Fruit fly (Drosophila melanogaster) whole organism, larva: ENCODE results near the gene CG13921.

ENCODE experiments used
- noc ChIP-seq: fragments of 200-800 bp; sonication (Bioruptor generic); optimal IDR thresholded peaks from 3 replicates; lab custom pipeline; 2019; ENCODE audit warnings: missing biosample characterization, mild to moderate bottlenecking, missing genetic modification characterization, moderate library complexity

CG13921 gene

dm6 chr3L:1774713-1775648 is 28.3 kb downstream of the CG13921 start, which contains the start of the genes CG13933 and PolD2:
CG13933 (minus strand) TSS chr3L:1775147.
PolD2 (plus strand) TSS chr3L:1775633.
- peak; percentile 80 for TF ChIP-seq noc (tag; lab: Kevin White, UChicago)

- TF ChIP-seq noc (tag; lab: Kevin White, UChicago) = no peak
Measured at dm6 chr3L:1777249-1777648, 30.5 kb downstream of the CG13921 start, which contains the start of the genes CG2021 and mRpL46. CG2021 (minus strand) TSS chr3L:1777411. mRpL46 (plus strand) TSS chr3L:1777439.

dm6 chr3L:1784092-1784491 is 37.4 kb downstream of the CG13921 start:
- no peak for TF ChIP-seq noc (tag; lab: Kevin White, UChicago)

- peak; percentile 6 for TF ChIP-seq noc (tag; lab: Kevin White, UChicago)
Measured at dm6 chr3L:1789339-1789738, 42.6 kb downstream of the CG13921 start.

dm6 chr3L:1794164-1794942 is 47.6 kb downstream of the CG13921 start:
- TF ChIP-seq noc (tag; lab: Kevin White, UChicago) = peak; percentile 58

- TF ChIP-seq noc (tag; lab: Kevin White, UChicago) = no peak
Measured at dm6 chr3L:1794943-1795696, 48.4 kb downstream of the CG13921 start, which contains the start of the genes alpha-Spec, dlt and Cdc37. alpha-Spec (minus strand) TSS chr3L:1795328. dlt (minus strand) TSS chr3L:1795328. Cdc37 (plus strand) TSS chr3L:1795392.

- TF ChIP-seq noc (tag; lab: Kevin White, UChicago) = no peak
Measured at dm6 chr3L:1797005-1797404, 50.3 kb downstream of the CG13921 start, which contains the start of gene CG12020. CG12020 (plus strand) TSS chr3L:1797305.

- no peak for TF ChIP-seq noc (tag; lab: Kevin White, UChicago)
Measured at dm6 chr3L:1798649-1799048, 51.9 kb downstream of the CG13921 start, which contains the start of gene Patj. Patj (plus strand) TSS chr3L:1798803.
